Fruit fly (Drosophila melanogaster) whole organism: ENCODE data around the gene Pcd.

Source experiments
- CG8478 ChIP-seq: fragments of >200 bp; optimal IDR thresholded peaks from 2 replicates; lab custom pipeline; 2018; ENCODE audit warnings: inconsistent platforms
- Dll ChIP-seq: fragments of >200 bp; optimal IDR thresholded peaks from 2 replicates; lab custom pipeline; 2017
- EcR ChIP-seq, 2 experiments: fragments of >200 bp; optimal IDR thresholded peaks; 2 replicates each; lab custom pipeline; 2017; ENCODE audit warnings: missing biosample characterization in 2 of 2, missing genetic modification characterization in 2 of 2, missing genetic modification reagents in 2 of 2
- pan ChIP-seq: fragments of >200 bp; optimal IDR thresholded peaks from 2 replicates; lab custom pipeline; 2017
- psq ChIP-seq: fragments of >200 bp; optimal IDR thresholded peaks from 2 replicates; lab custom pipeline; 2017
- usp ChIP-seq: fragments of >200 bp; optimal IDR thresholded peaks from 2 replicates; lab custom pipeline; 2017; ENCODE audit warnings: missing biosample characterization, missing genetic modification characterization, mixed read lengths

The Pcd gene

DNA sequence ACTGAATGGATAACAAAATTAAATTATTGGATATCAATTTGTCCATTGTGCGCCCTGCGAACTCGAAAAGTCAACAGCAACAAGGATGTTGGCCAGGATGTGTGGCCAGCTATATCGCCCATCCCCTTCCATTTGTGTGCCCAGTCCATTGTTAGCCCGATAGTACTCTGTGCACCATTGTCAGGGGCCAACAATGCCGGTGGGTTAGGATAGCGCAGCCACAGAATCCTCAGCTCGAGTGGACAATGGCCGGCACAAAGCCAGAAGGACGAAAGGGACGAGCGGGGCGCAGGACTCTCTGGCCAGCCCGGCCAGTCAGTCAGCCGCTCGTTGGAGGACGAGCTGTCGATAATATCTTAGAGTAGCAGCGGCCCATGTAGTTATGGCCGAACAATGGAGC is 25.1 kb upstream of the Pcd start:
- TF ChIP-seq CG8478 (lab: Kevin White, UChicago) = no peak
- no peak for TF ChIP-seq psq (lab: Kevin White, UChicago)
- no peak for TF ChIP-seq EcR (GFP tag; optimal IDR thresholded peaks at IDR 0.05; lab: Kevin White, UChicago)

DNA sequence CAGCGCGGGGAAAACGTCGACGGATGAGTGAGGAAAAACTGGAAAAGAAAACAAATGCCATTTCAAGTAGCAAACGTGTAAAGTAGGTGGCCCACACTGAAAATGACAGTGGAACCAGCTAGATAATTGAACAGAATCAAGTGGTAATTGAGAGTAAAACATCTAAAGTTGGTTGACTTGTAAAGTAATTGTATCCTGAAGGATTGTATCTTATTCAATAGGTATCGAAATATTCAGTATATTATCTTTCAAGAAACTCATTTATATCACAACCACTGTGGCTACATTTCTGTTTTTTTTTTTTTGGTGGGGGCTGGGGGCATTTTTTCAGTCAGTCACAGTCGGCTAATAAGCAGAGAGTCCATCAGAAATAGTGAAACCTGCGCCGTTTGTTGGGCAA is 23.7 kb upstream of the Pcd start:
- no peak for TF ChIP-seq CG8478 (lab: Kevin White, UChicago)
- no peak for TF ChIP-seq EcR (GFP tag; optimal IDR thresholded peaks at IDR 0.05; lab: Kevin White, UChicago)
- TF ChIP-seq usp = no peak
- no peak for TF ChIP-seq psq (lab: Kevin White, UChicago)
- no peak for TF ChIP-seq pan (lab: Kevin White, UChicago)
- TF ChIP-seq Dll (lab: Kevin White, UChicago) = no peak

DNA sequence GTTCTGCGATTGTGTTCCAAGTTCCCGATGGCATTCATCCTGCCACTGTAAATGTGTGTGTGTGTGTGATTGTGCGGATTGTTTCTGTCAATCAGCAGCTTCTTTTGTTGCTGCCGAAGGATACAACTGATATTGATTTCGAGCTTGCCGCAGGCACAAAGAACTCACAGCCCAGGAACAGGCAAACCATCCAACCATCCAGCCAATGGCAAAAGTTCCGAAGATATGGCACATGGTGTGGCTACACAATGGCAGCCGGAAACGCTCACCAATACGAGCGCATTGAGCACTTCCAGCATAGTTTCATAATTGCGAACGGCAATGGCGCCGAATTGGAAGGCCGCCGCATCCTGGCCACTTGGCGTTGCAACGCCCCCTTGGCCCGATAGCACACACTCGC is 21.2 kb upstream of the Pcd start:
- no peak for TF ChIP-seq CG8478 (lab: Kevin White, UChicago)

DNA sequence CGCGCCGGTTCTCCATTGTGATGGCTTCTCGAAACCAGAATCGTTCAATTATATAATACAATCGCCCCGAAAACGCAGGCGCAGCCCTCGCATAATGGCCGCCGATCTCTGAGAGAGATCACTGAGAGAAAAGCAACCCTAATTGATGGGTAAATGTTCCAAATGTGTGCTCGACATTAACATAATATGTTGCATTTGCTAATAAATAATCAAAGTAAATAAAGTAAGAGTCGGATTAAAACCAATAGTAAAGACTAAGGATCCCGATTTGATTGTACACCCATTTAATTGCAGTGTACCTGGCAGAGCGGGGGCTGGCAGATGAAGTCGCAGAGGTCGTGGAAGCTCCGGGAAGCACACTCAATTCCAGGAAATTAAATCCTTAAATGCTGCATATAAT is 18.4 kb upstream of the Pcd start:
- TF ChIP-seq usp (no peak), psq (lab: Kevin White, UChicago) (no peak), Dll (lab: Kevin White, UChicago) (no peak), pan (lab: Kevin White, UChicago) (no peak), EcR (GFP tag; optimal IDR thresholded peaks at IDR 0.05; lab: Kevin White, UChicago) (no peak), CG8478 (lab: Kevin White, UChicago) (no peak)

DNA sequence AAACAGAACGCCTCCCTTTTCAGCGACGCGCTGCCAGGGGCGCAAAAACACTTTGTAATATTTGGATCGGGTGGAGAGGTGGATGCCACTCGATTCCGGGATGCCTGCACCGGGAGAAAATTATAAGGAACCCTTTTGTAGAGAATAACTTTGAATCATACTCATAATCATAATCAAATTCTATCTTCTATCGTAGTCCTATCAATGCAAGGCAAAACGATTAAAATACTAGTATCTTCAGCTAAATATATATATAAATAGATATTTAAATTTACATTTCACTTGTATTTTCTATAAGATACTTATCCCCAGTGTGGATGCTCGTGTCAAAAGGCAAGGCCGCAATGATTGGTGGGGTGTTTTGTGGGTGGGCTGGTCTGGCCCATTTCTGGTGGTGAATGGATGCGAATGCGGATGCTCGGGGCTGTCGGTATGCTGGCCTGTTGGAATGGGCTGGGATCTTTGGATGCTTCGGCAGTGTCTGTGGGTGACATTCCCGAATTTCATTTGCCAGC is 17.1 kb upstream of the Pcd start:
- TF ChIP-seq pan (lab: Kevin White, UChicago) (no peak), psq (lab: Kevin White, UChicago) (no peak), Dll (lab: Kevin White, UChicago) (no peak), EcR (GFP tag; optimal IDR thresholded peaks at IDR 0.05; lab: Kevin White, UChicago) (no peak), CG8478 (lab: Kevin White, UChicago) (no peak), usp (no peak)

DNA sequence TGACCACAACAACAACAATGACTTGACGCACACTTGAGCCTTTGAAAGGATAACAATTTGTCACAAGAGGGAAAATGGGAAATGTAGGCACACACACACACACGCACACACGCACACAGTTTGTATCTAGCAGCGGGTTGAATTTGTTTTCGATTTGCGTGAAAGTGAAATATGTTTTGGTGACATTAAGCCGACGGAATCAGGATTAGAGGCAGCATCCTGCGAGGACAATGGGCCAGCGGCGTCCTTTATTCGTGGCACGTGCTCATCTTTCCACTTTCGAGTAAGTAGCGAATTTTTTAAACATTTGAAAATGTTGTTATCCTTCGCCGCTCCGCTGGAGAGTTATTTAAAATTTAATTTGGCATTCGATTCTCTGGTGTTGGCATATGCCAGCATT is 15.7 kb upstream of the Pcd start:
- TF ChIP-seq pan (lab: Kevin White, UChicago) (no peak), CG8478 (lab: Kevin White, UChicago) (no peak), EcR (GFP tag; optimal IDR thresholded peaks at IDR 0.05; lab: Kevin White, UChicago) (no peak), Dll (lab: Kevin White, UChicago) (no peak), usp (no peak), psq (lab: Kevin White, UChicago) (no peak)

DNA sequence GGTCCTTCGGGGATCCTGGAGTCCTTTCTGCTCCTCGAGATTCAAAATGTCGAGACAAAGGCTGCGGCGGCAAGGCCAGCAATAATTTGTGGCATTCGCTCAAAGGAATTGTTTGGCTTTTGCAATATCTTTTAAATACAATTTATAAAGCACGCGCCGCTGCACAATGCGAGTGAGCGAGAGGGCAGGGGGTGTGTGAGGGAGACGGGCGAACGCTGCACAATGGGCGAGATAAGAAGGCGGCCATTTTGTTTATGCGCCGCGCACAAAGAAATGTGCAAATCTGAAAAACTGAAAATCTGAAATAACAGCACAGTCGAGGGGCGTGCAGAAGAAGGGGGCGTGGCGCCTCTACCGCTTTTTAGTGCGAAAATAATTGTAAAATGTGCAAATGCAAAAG is 14.6 kb upstream of the Pcd start:
- no peak for TF ChIP-seq usp
- no peak for TF ChIP-seq EcR (GFP tag; optimal IDR thresholded peaks at IDR 0.05; lab: Kevin White, UChicago)
- TF ChIP-seq psq (lab: Kevin White, UChicago) = no peak
- TF ChIP-seq pan (lab: Kevin White, UChicago) = no peak
- no peak for TF ChIP-seq Dll (lab: Kevin White, UChicago)
- TF ChIP-seq CG8478 (lab: Kevin White, UChicago) = no peak

DNA sequence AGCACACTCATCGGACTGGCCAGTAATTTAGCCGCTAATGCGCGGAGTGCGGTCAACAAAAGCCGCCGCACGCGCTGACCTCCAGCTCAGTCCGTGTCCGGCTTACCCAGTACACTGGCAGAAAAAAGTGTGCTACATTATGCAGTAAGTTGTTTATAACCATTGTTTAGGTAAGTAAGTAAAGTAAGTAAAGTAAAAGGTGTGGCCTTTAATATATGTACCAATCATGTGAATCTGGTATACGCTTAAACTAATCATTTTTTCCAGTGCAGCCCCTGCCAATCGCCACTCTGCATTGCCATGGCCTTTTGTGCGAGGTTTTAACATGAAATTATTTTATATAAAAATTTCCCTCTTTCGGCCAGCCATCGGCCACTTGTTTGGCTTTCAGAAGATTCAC is 11.5 kb upstream of the Pcd start:
- TF ChIP-seq usp (no peak), CG8478 (lab: Kevin White, UChicago) (no peak), psq (lab: Kevin White, UChicago) (no peak), pan (lab: Kevin White, UChicago) (no peak), Dll (lab: Kevin White, UChicago) (no peak), EcR (GFP tag; optimal IDR thresholded peaks at IDR 0.05; lab: Kevin White, UChicago) (no peak)

DNA sequence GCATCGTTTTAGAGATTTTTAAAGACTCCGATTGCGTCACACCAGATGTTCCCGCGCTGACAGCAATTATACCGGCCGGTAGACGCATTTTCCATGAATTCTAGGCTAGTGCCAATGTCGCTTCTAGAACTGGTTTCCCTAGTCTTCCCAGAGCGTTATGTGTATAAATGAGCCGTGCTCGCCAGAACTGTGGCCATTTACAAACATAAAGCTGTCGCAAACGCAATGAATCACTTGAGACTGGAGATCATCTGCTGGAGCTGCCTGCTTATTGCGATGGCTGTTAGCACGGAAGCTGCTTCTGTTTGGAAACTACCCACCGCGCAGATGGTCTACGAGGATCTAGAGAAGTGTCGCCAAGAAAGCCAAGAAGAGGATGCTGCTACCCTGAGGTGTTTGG is 8.6 kb upstream of the Pcd start, which contains the start of gene Obp99d:
Gene Obp99d (plus strand): TSS at position 192 of the 400 bp plus-strand sequence.
- no peak for TF ChIP-seq EcR (GFP tag; optimal IDR thresholded peaks at IDR 0.05; lab: Kevin White, UChicago)
- TF ChIP-seq CG8478 (lab: Kevin White, UChicago) = no peak
- TF ChIP-seq pan (lab: Kevin White, UChicago) = no peak
- TF ChIP-seq psq (lab: Kevin White, UChicago) = no peak
- TF ChIP-seq usp = no peak
- TF ChIP-seq Dll (lab: Kevin White, UChicago) = no peak

DNA sequence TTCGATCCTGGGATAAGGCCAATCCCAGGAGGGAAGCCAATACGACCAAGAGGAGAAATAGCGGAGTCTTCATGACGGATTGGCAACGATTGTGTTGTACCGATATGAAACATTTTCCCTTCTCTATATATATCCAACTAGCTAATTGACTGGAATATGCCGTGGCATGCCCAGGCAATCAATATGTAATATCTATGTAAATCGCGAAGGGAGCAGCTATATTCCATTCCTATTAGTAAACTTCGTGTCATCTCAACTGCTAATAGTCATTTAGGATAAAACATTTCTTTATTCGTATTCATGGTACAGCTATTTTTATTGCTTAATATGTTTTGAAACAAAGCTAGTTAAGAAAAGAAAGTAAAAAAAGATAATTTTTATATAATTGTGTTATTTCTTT is 7.7 kb upstream of the Pcd start, which contains the start of gene Dup99B:
Gene Dup99B (minus strand): TSS at position 101 of the 400 bp plus-strand sequence.
- no peak for TF ChIP-seq CG8478 (lab: Kevin White, UChicago)
- TF ChIP-seq EcR (GFP tag; optimal IDR thresholded peaks at IDR 0.05; lab: Kevin White, UChicago) = no peak
- TF ChIP-seq pan (lab: Kevin White, UChicago) = no peak
- TF ChIP-seq usp = no peak
- no peak for TF ChIP-seq Dll (lab: Kevin White, UChicago)
- no peak for TF ChIP-seq psq (lab: Kevin White, UChicago)

DNA sequence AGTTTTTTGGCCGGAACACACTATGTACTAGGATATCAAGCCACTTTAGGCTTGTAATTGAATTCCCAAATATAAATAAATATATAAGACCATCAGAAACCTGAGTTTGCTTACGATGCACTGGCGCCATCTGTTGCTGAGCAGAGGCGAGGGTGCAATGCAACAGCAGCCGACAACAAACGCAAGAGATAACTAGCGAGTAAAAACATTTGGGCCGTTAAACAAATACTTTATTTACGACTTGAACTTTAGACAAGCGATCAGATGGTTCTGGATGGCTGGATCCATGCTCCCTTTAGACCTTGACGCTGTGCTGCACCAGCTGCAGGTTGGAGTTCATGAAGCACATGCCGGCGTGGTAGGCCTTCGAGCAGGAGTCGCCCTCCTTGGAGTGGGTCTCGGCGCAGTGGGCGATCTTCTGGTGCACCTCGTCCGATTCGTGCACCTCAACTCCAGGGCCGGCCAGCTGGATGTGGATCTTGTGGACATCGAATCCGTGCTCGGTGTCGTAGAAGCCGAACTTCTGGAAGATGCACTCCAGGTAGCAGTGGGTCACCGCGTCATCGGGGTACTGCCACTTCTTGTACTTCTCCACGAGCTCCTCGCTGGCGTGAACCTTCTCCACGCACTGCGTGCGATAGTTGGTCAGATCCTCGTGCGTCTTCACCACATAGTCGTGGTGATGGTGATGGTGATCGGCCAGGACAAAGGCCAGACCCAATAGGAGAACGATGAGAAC is 6.8 kb upstream of the Pcd start:
- TF ChIP-seq Dll (lab: Kevin White, UChicago) = no peak
- TF ChIP-seq pan (lab: Kevin White, UChicago) = no peak
- TF ChIP-seq CG8478 (lab: Kevin White, UChicago) = no peak
- no peak for TF ChIP-seq EcR (GFP tag; optimal IDR thresholded peaks at IDR 0.05; lab: Kevin White, UChicago)
- no peak for TF ChIP-seq usp

DNA sequence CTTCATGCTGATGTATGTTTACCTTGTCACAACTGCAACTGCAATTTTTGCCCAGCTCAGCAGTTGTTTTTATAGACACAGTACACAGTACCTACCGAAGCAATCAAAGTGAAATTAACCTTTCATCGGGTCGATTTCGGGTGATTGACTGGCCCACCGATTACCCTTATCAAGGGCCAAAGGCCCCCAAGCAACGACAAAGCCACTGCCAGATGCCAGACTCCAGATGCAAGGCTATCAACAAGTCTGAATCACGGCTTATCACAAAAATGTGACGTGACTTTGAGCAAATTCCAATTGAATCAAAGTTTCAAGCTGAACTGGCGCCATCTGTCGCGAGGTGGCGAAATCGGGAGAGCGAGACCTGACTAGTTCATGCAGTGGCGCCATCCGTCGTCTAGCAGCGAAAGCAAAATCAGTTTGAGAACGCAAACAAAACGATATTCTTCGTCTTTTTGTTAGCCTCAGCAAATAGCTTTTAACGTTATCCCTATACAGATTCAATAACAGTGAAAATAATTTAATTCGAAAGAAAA is 6.1 kb upstream of the Pcd start, which contains the start of gene Obp99b:
Gene Obp99b (minus strand): TSS at position 115 of the 536 bp plus-strand sequence.
- TF ChIP-seq Dll (lab: Kevin White, UChicago) (no peak), psq (lab: Kevin White, UChicago) (no peak), EcR (GFP tag; optimal IDR thresholded peaks at IDR 0.05; lab: Kevin White, UChicago) (no peak), pan (lab: Kevin White, UChicago) (no peak), CG8478 (lab: Kevin White, UChicago) (no peak), usp (no peak)
